Fruit fly (Drosophila melanogaster): ENCODE results near the gene Spn28Da.

The Spn28Da gene

DNA sequence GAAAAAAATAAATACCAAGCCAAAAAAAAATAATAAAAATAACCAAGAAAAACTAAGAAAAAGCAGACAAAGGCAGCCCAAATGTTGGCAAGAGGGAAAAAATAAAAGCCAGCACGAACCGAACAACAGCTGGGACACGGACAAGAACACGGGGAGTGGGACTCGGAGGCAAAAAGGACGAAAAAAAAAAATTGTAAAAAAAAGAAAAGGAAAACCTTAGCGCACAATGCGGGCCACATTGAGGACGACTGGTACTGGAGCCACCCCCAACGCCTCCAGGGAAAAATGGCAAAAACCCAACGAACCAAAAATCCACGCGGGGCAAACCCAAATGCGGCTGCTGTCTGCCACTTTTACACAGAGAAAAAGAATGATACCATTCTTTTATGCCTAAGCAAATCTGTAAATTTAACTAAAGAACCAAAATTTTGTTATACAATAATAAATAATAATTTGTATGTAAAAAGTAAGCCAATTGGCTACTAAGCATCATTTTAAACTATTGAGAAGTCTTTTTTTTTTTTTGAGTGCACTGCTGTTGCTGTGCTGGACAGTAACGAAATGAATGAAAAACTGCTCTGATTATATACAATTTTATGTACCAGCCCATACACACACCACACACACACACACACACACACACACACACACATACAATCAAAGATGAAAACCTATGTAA lies 43.3 kb upstream of the Spn28Da start (continued):
- TF ChIP-seq CG14441 (GFP tag; IDR thresholded peaks at IDR 0.05) = peak; percentile 85
- TF ChIP-seq NC2α (GFP tag; optimal IDR thresholded peaks at IDR 0.05) = no peak
- peak; percentile 58; the same call in 1 of the 2 replicates for TF ChIP-seq toy (GFP tag; IDR thresholded peaks at IDR 0.05)
- no peak for TF ChIP-seq CG11723 (GFP tag; optimal IDR thresholded peaks at IDR 0.05)
- peak; percentile 80 for TF ChIP-seq Ada2b (GFP tag; IDR thresholded peaks at IDR 0.05)
- TF ChIP-seq Max (GFP tag; optimal IDR thresholded peaks at IDR 0.05) = peak; percentile 61
- no peak for TF ChIP-seq Dad (GFP tag; optimal IDR thresholded peaks at IDR 0.05)
- TF ChIP-seq prd (optimal IDR thresholded peaks at IDR 0.05) = no peak
- peak; percentile 84 for TF ChIP-seq prd (GFP tag; IDR thresholded peaks at IDR 0.05)
- peak; percentile 70 for TF ChIP-seq CG9215 (GFP tag; IDR thresholded peaks at IDR 0.05)
- peak; percentile 29 for TF ChIP-seq CG3995 (GFP tag; optimal IDR thresholded peaks at IDR 0.05)
- TF ChIP-seq CG1647 (GFP tag; optimal IDR thresholded peaks at IDR 0.05) = peak; percentile 33
- no peak for TF ChIP-seq mld (GFP tag; IDR thresholded peaks at IDR 0.05; ENCODE audit: partially characterized antibody)
- peak; percentile 12 for TF ChIP-seq Ssrp (tag; optimal IDR thresholded peaks at IDR 0.05)
- peak; percentile 27 for TF ChIP-seq CG7928 (GFP tag; optimal IDR thresholded peaks at IDR 0.05)
- no peak for TF ChIP-seq CG10959 (GFP tag; IDR thresholded peaks at IDR 0.05)
- TF ChIP-seq Doc2 (GFP tag; IDR thresholded peaks at IDR 0.05) = no peak
- peak; percentile 77 for TF ChIP-seq B-H1 (GFP tag; IDR thresholded peaks at IDR 0.05)
- TF ChIP-seq CG34224 (GFP tag; IDR thresholded peaks at IDR 0.05; ENCODE audit: partially characterized antibody) = no peak
- no peak for TF ChIP-seq Lim3 (GFP tag; IDR thresholded peaks at IDR 0.05)
- peak; percentile 10 for TF ChIP-seq CG10274 (GFP tag; optimal IDR thresholded peaks at IDR 0.05)
- TF ChIP-seq GATAe (GFP tag; conservative IDR thresholded peaks at IDR 0.05) = no peak; the same call in 1 of the 2 replicates
- no peak for TF ChIP-seq CG7271 (tag; optimal IDR thresholded peaks at IDR 0.05)
- no peak for TF ChIP-seq zfh2 (GFP tag; optimal IDR thresholded peaks at IDR 0.05)
- TF ChIP-seq klu (GFP tag; IDR thresholded peaks at IDR 0.05) = peak; percentile 58
- TF ChIP-seq sqz (GFP tag; optimal IDR thresholded peaks at IDR 0.05) = peak; percentile 56
- TF ChIP-seq chn (GFP tag; optimal IDR thresholded peaks at IDR 0.05) = no peak
- TF ChIP-seq CG2120 (GFP tag; optimal IDR thresholded peaks at IDR 0.05) = peak; percentile 81
- TF ChIP-seq ara (GFP tag; IDR thresholded peaks at IDR 0.05) = no peak
- TF ChIP-seq CG9609 (GFP tag; optimal IDR thresholded peaks at IDR 0.05) = no peak
- no peak for TF ChIP-seq Sry-β (GFP tag; optimal IDR thresholded peaks at IDR 0.05)
- TF ChIP-seq maf-S (GFP tag; optimal IDR thresholded peaks at IDR 0.05) = peak; percentile 14
- TF ChIP-seq Dfd (GFP tag; optimal IDR thresholded peaks at IDR 0.05) = no peak
- peak; percentile 49; the same call in 1 of the 3 replicates for TF ChIP-seq gce (GFP tag; IDR thresholded peaks at IDR 0.05)
- peak; percentile 83 for TF ChIP-seq HHEX (GFP tag; optimal IDR thresholded peaks at IDR 0.05)
- no peak for TF ChIP-seq sim (GFP tag; IDR thresholded peaks at IDR 0.05)
- TF ChIP-seq ap (GFP tag; IDR thresholded peaks at IDR 0.05) = peak; percentile 45; the same call in 1 of the 2 replicates
- TF ChIP-seq Hr78 (GFP tag; optimal IDR thresholded peaks at IDR 0.05) = no peak
- no peak for TF ChIP-seq CG3838 (GFP tag; optimal IDR thresholded peaks at IDR 0.05)
- peak; percentile 83 for TF ChIP-seq Hmr (GFP tag; optimal IDR thresholded peaks at IDR 0.05)
- TF ChIP-seq sc (optimal IDR thresholded peaks at IDR 0.05) = no peak
- no peak for TF ChIP-seq sc (GFP tag; optimal IDR thresholded peaks at IDR 0.05)
- no peak for TF ChIP-seq CG7987 (GFP tag; optimal IDR thresholded peaks at IDR 0.05)
- TF ChIP-seq sob (GFP tag; IDR thresholded peaks at IDR 0.05) = peak; percentile 71
- no peak for TF ChIP-seq CG2129 (GFP tag; IDR thresholded peaks at IDR 0.05; ENCODE audit: partially characterized antibody)
- TF ChIP-seq CG8290 (GFP tag; optimal IDR thresholded peaks at IDR 0.05) = no peak
- peak in 1 of 2 experiments; percentile 39 for TF ChIP-seq CG8290 (tag; optimal IDR thresholded peaks at IDR 0.05)
- TF ChIP-seq Aef1 (GFP tag; IDR thresholded peaks at IDR 0.05) = peak; percentile 84
- TF ChIP-seq ken (GFP tag; IDR thresholded peaks at IDR 0.05) = 0 out of 3 replicates have a peak, but pooled peaks have one; percentile 34
- no peak for TF ChIP-seq CG16813 (GFP tag; IDR thresholded peaks at IDR 0.05; ENCODE audit: partially characterized antibody)
- peak; percentile 44 for TF ChIP-seq tup (GFP tag; optimal IDR thresholded peaks at IDR 0.05)

Measured in whole organism, embryonic.